Fruit fly (Drosophila melanogaster) whole organism, pupa: ENCODE results near the gene GABA-B-R1.

Experiments
- CG10348 ChIP-seq: fragments of 200-800 bp; sonication (Bioruptor generic); IDR thresholded peaks from 2 replicates; pipeline ENCODE4 v1.3.6; 2022; ENCODE audit warnings: missing biosample characterization, missing genetic modification characterization
- CG12605 ChIP-seq: fragments of 200-800 bp; sonication (Bioruptor generic); IDR thresholded peaks from 2 replicates; pipeline ENCODE4 v1.3.6; 2022; ENCODE audit warnings: missing biosample characterization, missing genetic modification characterization
- CG13204 ChIP-seq: fragments of 200-800 bp; sonication (Bioruptor generic); optimal IDR thresholded peaks from 2 replicates; lab custom pipeline; 2018; ENCODE audit warnings: missing biosample characterization, mild to moderate bottlenecking, missing genetic modification characterization, moderate library complexity
- CG14655 ChIP-seq: fragments of 200-800 bp; sonication (Bioruptor generic); optimal IDR thresholded peaks from 3 replicates; lab custom pipeline; 2017; ENCODE audit warnings: mild to moderate bottlenecking, missing biosample characterization, missing genetic modification reagents, missing genetic modification characterization
- CG15710 ChIP-seq: fragments of 200-800 bp; sonication (Bioruptor generic); optimal IDR thresholded peaks from 2 replicates; lab custom pipeline; 2018; ENCODE audit warnings: missing biosample characterization, mild to moderate bottlenecking, missing genetic modification characterization, moderate library complexity
- CG17806 ChIP-seq: fragments of 200-800 bp; sonication (Bioruptor generic); optimal IDR thresholded peaks from 2 replicates; lab custom pipeline; 2018; ENCODE audit warnings: missing biosample characterization, mild to moderate bottlenecking, missing genetic modification characterization, moderate library complexity
- CG32121 ChIP-seq: fragments of 200-800 bp; sonication (Bioruptor generic); IDR thresholded peaks from 2 replicates; pipeline ENCODE4 v1.3.6; 2022; ENCODE audit warnings: missing biosample characterization, missing genetic modification characterization
- CG34367 ChIP-seq: fragments of 200-800 bp; sonication (Bioruptor generic); optimal IDR thresholded peaks from 2 replicates; lab custom pipeline; 2018; ENCODE audit warnings: missing biosample characterization, mild to moderate bottlenecking, missing genetic modification characterization
- CG4496 ChIP-seq: fragments of 200-800 bp; sonication (Bioruptor generic); IDR thresholded peaks from 3 replicates; pipeline ENCODE4 v1.3.6; 2022; ENCODE audit warnings: missing biosample characterization, missing genetic modification characterization
- CG8159 ChIP-seq: fragments of 200-800 bp; sonication (Bioruptor generic); optimal IDR thresholded peaks from 3 replicates; lab custom pipeline; 2018; ENCODE audit warnings: missing biosample characterization, mild to moderate bottlenecking, missing genetic modification characterization, moderate library complexity
- CG8301 ChIP-seq: fragments of 200-800 bp; sonication (Bioruptor generic); optimal IDR thresholded peaks from 2 replicates; lab custom pipeline; 2018; ENCODE audit warnings: missing biosample characterization, mild to moderate bottlenecking, missing genetic modification characterization
- CG9948 ChIP-seq: fragments of 200-800 bp; sonication (Bioruptor generic); optimal IDR thresholded peaks from 2 replicates; lab custom pipeline; 2018; ENCODE audit warnings: missing biosample characterization, mild to moderate bottlenecking, missing genetic modification characterization, moderate library complexity
- D1 ChIP-seq: fragments of 200-800 bp; sonication (Bioruptor generic); optimal IDR thresholded peaks from 2 replicates; lab custom pipeline; 2018; ENCODE audit warnings: missing biosample characterization, mild to moderate bottlenecking, missing genetic modification characterization, moderate library complexity
- EcR ChIP-seq: fragments of 200-800 bp; sonication (Bioruptor generic); optimal IDR thresholded peaks from 3 replicates; lab custom pipeline; 2019; ENCODE audit warnings: missing biosample characterization, missing genetic modification characterization, mild to moderate bottlenecking, moderate library complexity, missing genetic modification reagents
- Ets98B ChIP-seq: fragments of 200-800 bp; sonication (Bioruptor generic); IDR thresholded peaks from 2 replicates; pipeline ENCODE4 v1.3.6; 2022; ENCODE audit warnings: missing biosample characterization, missing genetic modification characterization
- Pif1A ChIP-seq: fragments of 200-800 bp; sonication (Bioruptor generic); optimal IDR thresholded peaks from 3 replicates; lab custom pipeline; 2016; ENCODE audit warnings: missing biosample characterization, missing genetic modification characterization
- Pif1B ChIP-seq: fragments of 200-800 bp; sonication (Bioruptor generic); optimal IDR thresholded peaks from 3 replicates; lab custom pipeline; 2016; ENCODE audit warnings: missing biosample characterization, missing genetic modification characterization
- Snoo ChIP-seq: fragments of 200-800 bp; sonication (Bioruptor generic); optimal IDR thresholded peaks from 3 replicates; lab custom pipeline; 2017; ENCODE audit warnings: missing biosample characterization, mild to moderate bottlenecking, missing genetic modification characterization, inconsistent platforms
- fd96Ca ChIP-seq: fragments of 200-800 bp; sonication (Bioruptor generic); IDR thresholded peaks from 3 replicates; pipeline ENCODE4 v1.3.6; 2022; ENCODE audit warnings: missing biosample characterization, missing genetic modification characterization
- gl ChIP-seq: fragments of 200-800 bp; sonication (Bioruptor generic); optimal IDR thresholded peaks from 2 replicates; lab custom pipeline; 2018; ENCODE audit warnings: missing biosample characterization, mild to moderate bottlenecking, missing genetic modification characterization
- rn ChIP-seq: fragments of 200-800 bp; sonication (Bioruptor generic); IDR thresholded peaks from 2 replicates; pipeline ENCODE4 v1.3.6; 2022; ENCODE audit warnings: missing biosample characterization, missing genetic modification characterization

GABA-B-R1 gene

DNA sequence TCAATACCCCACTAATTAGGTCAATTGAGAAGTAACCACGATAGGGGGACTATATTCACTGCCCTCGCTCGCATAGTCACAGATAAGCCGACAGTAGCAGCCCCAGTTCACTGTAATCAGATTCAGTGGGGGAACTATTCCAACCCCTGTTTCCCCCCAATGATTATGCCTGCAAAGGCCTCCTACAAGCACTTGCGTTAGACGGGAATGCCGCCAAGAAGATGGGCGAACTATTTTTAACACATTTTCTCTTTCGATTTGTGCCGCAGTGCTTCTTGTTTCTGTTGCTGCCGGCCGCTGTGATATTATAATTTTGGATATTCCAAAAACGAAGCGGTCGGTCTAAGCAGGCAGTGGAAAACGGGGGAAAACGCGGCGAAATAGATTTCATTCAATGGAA, 49.5 kb downstream of the GABA-B-R1 start:
- no peak for TF ChIP-seq CG10348 (GFP tag; lab: Robert Waterston, UW)
- no peak for TF ChIP-seq Pif1A (GFP tag; lab: Kevin White, UChicago)
- no peak for TF ChIP-seq CG13204 (GFP tag; lab: Kevin White, UChicago)
- no peak for TF ChIP-seq Ets98B
- TF ChIP-seq D1 (tag; lab: Kevin White, UChicago): no peak
- no peak for TF ChIP-seq fd96Ca
- TF ChIP-seq Pif1B: no peak
- TF ChIP-seq CG32121 (GFP tag; lab: Robert Waterston, UW): no peak
- TF ChIP-seq CG8159 (tag; lab: Kevin White, UChicago): no peak
- TF ChIP-seq EcR: no peak
- TF ChIP-seq gl (tag; lab: Kevin White, UChicago): no peak
- no peak for TF ChIP-seq CG15710 (tag; lab: Kevin White, UChicago)
- TF ChIP-seq CG9948 (tag; lab: Kevin White, UChicago): no peak
- TF ChIP-seq CG17806: no peak
- TF ChIP-seq CG14655: no peak
- TF ChIP-seq CG34367: no peak
- no peak for TF ChIP-seq CG4496 (GFP tag; lab: Robert Waterston, UW)
- TF ChIP-seq, all 21 proteins: peak for 0

DNA sequence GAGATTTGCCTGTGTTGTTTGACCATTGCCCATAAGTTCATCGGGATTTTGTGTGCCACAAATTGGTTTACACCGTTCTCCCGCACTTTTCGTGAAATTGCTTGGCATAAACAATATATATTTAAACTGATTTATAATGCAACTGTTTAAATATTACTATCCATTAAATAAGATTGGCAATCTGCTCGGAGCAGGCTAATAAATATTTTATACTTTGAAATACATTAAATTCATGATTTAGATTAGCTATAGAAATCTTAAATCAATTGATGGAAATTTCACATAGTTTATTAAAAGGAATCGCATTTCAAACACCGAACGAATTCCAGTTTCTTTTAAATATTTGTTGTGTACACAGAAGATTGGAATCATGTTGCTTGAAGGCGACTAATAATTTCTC, 50.0 kb downstream of the GABA-B-R1 start:
- TF ChIP-seq Ets98B (no peak), gl (tag; lab: Kevin White, UChicago) (no peak), Pif1A (GFP tag; lab: Kevin White, UChicago) (no peak), rn (GFP tag; lab: Robert Waterston, UW) (no peak), CG4496 (GFP tag; lab: Robert Waterston, UW) (no peak), CG8159 (tag; lab: Kevin White, UChicago) (no peak), Snoo (tag; lab: Kevin White, UChicago) (no peak), CG14655 (no peak), CG12605 (GFP tag; lab: Robert Waterston, UW) (no peak), CG13204 (GFP tag; lab: Kevin White, UChicago) (no peak), CG17806 (no peak), CG10348 (GFP tag; lab: Robert Waterston, UW) (no peak), Pif1B (no peak), CG32121 (GFP tag; lab: Robert Waterston, UW) (no peak), CG34367 (no peak), CG9948 (tag; lab: Kevin White, UChicago) (no peak), EcR (no peak), fd96Ca (no peak)

DNA sequence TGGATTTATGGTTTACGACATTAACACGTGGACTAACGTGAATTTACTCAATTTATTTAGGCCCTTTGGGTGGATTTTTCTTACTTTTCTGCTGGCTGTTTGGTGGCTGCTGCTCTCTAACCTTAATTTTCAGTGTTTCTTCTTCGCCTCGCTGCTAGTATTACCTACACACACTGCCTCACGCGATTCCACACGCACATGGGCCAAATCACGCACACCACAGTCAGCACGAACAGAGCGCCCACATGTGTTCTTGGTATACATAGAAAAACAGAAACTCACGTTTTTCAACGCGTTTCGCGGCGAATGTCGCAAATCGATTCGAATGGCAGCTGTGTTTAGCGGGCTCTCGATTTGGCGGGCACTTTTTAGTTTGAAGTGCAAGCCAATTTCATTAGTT, 51.7 kb downstream of the GABA-B-R1 start:
- TF ChIP-seq CG12605 (GFP tag; lab: Robert Waterston, UW): no peak
- TF ChIP-seq Ets98B: peak; percentile 21; the same call in 1 of the 2 replicates
- TF ChIP-seq CG15710 (tag; lab: Kevin White, UChicago): no peak

- TF ChIP-seq CG4496 (GFP tag; lab: Robert Waterston, UW) (no peak), CG14655 (no peak), CG12605 (GFP tag; lab: Robert Waterston, UW) (no peak), CG9948 (tag; lab: Kevin White, UChicago) (no peak), rn (GFP tag; lab: Robert Waterston, UW) (no peak), D1 (tag; lab: Kevin White, UChicago) (no peak), CG8301 (tag; lab: Kevin White, UChicago) (no peak), CG10348 (GFP tag; lab: Robert Waterston, UW) (no peak), CG13204 (GFP tag; lab: Kevin White, UChicago) (no peak)
Measured at dm6 chr2L:15070216-15070615, 54.1 kb downstream of the GABA-B-R1 start, which contains the start of gene vig. vig (minus strand) TSS chr2L:15070316.

- TF ChIP-seq EcR (no peak), Snoo (tag; lab: Kevin White, UChicago) (no peak), CG8159 (tag; lab: Kevin White, UChicago) (no peak), CG34367 (no peak), gl (tag; lab: Kevin White, UChicago) (no peak)
Measured at dm6 chr2L:15074465-15074864, 58.3 kb downstream of the GABA-B-R1 start, which contains the start of gene wwk. wwk (plus strand) TSS chr2L:15074776.
